Worm (Caenorhabditis elegans) whole organism, early embryonic: ENCODE data around the gene Y54G2A.15.

Source experiments
- B0310.2 ChIP-seq: sonication (generic microtip); optimal IDR thresholded peaks from 2 replicates; lab custom pipeline; 2016; ENCODE audit warnings: mild to moderate bottlenecking, missing genetic modification characterization, missing compliant biosample characterization
- ceh-13 ChIP-seq: fragments of 200-800 bp; sonication (Bioruptor generic); optimal IDR thresholded peaks from 2 replicates; lab custom pipeline; 2018; ENCODE audit warnings: mild to moderate bottlenecking, missing genetic modification characterization, missing compliant biosample characterization
- ceh-36 ChIP-seq: sonication (generic microtip); optimal IDR thresholded peaks from 2 replicates; lab custom pipeline; 2016; ENCODE audit warnings: missing genetic modification characterization, inconsistent platforms, missing compliant biosample characterization
- hmbx-1 ChIP-seq: sonication (generic microtip); optimal IDR thresholded peaks from 2 replicates; lab custom pipeline; 2016; ENCODE audit warnings: mild to moderate bottlenecking, missing genetic modification characterization, missing compliant biosample characterization

DNA sequence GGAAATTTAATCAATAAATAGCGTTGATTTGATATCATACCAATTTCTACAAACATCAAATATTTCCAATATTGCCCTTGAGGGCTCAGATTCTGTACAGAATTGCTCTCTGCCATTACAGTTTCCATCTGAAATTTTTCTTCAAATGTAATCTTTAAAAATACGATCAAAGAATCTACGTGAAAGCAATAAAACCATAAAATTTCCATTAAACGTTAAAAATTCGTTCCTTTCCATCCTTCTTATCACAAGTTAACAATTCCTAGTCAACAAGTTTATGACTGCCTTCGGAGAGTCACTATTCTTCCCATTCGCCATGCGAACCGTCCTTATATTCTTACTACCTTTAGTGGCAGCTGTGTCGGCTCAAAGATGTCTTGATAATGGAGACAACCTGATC, 8.4 kb downstream of the Y54G2A.15 start, which contains the start of gene clec-82:
- no peak for TF ChIP-seq ceh-36
- no peak for TF ChIP-seq hmbx-1 (tag; lab: Kevin White, UChicago)
- no peak for TF ChIP-seq ceh-13 (GFP tag; lab: Kevin White, UChicago)
- no peak for TF ChIP-seq B0310.2 (tag; lab: Kevin White, UChicago)
